Worm (Caenorhabditis elegans) whole organism, L1 larva: ENCODE measurements around the gene clec-40.

Experiments used
- C34B4.2 ChIP-seq: sonication (generic microtip); optimal IDR thresholded peaks from 2 replicates; lab custom pipeline; 2017; ENCODE audit warnings: mild to moderate bottlenecking, missing genetic modification characterization, missing compliant biosample characterization
- F16B12.6 ChIP-seq: fragments of 150-350 bp; optimal IDR thresholded peaks from 2 replicates; lab custom pipeline; 2014; ENCODE audit warnings: missing biosample characterization, missing genetic modification characterization
- ama-1 ChIP-seq: fragments of 150-350 bp; optimal IDR thresholded peaks from 2 replicates; lab custom pipeline; 2014
- ceh-88 ChIP-seq: fragments of 200-800 bp; sonication (Bioruptor generic); IDR thresholded peaks from 2 replicates; pipeline ENCODE4 v1.3.6; 2022; ENCODE audit warnings: missing genetic modification characterization, missing compliant biosample characterization
- ces-1 ChIP-seq: fragments of 150-350 bp; optimal IDR thresholded peaks from 2 replicates; lab custom pipeline; 2014; ENCODE audit warnings: missing biosample characterization, missing genetic modification reagents, missing genetic modification characterization
- dpl-1 ChIP-seq, 3 experiments: fragments of 150-350 bp in 2 of 3; sonication (generic microtip) in 1 of 3; optimal IDR thresholded peaks; 2 replicates each; lab custom pipeline; 2014 to 2017; ENCODE audit warnings: missing biosample characterization in 3 of 3, missing genetic modification characterization in 3 of 3, missing genetic modification reagents in 3 of 3
- efl-1 ChIP-seq, 4 experiments: fragments of 150-350 bp; optimal IDR thresholded peaks in 3 of 4; peaks in 1 of 4; 1 replicate in 1 of 4; 2 replicates in 3 of 4; lab custom pipeline; 2014; ENCODE audit warnings: missing biosample characterization in 2 of 4, missing genetic modification characterization in 2 of 4, missing genetic modification reagents in 2 of 4
- elt-2 ChIP-seq: sonication (generic microtip); optimal IDR thresholded peaks from 2 replicates; lab custom pipeline; 2016; ENCODE audit warnings: missing genetic modification characterization, mild to moderate bottlenecking, inconsistent platforms, missing compliant biosample characterization, missing genetic modification reagents
- ets-5 ChIP-seq: fragments of 200-800 bp; sonication (Bioruptor generic); IDR thresholded peaks from 2 replicates; pipeline ENCODE4 v1.3.6; 2022; ENCODE audit warnings: missing genetic modification characterization, missing compliant biosample characterization
- fkh-4 ChIP-seq: sonication (generic microtip); optimal IDR thresholded peaks from 2 replicates; lab custom pipeline; 2016; ENCODE audit warnings: missing compliant biosample characterization, missing genetic modification characterization, borderline replicate concordance
- fos-1 ChIP-seq: fragments of 150-350 bp; optimal IDR thresholded peaks from 2 replicates; lab custom pipeline; 2014; ENCODE audit warnings: missing biosample characterization, missing genetic modification characterization
- hlh-17 ChIP-seq: fragments of 200-800 bp; sonication (Bioruptor generic); optimal IDR thresholded peaks from 2 replicates; lab custom pipeline; 2018; ENCODE audit warnings: missing genetic modification characterization, mild to moderate bottlenecking, missing compliant biosample characterization, moderate library complexity, borderline replicate concordance
- irx-1 ChIP-seq: sonication (generic microtip); optimal IDR thresholded peaks from 2 replicates; lab custom pipeline; 2016; ENCODE audit warnings: missing genetic modification characterization, missing compliant biosample characterization
- isw-1 ChIP-seq: fragments of 200-800 bp; sonication (Bioruptor generic); IDR thresholded peaks from 2 replicates; pipeline ENCODE4 v1.3.6; 2022; ENCODE audit warnings: missing genetic modification characterization, missing compliant biosample characterization
- jun-1 ChIP-seq: fragments of 150-350 bp; optimal IDR thresholded peaks from 2 replicates; lab custom pipeline; 2014; ENCODE audit warnings: missing biosample characterization, missing genetic modification reagents, missing genetic modification characterization
- lin-13 ChIP-seq: fragments of 150-350 bp; optimal IDR thresholded peaks from 2 replicates; lab custom pipeline; 2014; ENCODE audit warnings: missing biosample characterization, missing genetic modification reagents, missing genetic modification characterization
- lin-14 ChIP-seq: fragments of 200-800 bp; sonication (Bioruptor generic); optimal IDR thresholded peaks from 2 replicates; lab custom pipeline; 2018; ENCODE audit warnings: mild to moderate bottlenecking, missing genetic modification characterization, moderate library complexity, missing compliant biosample characterization
- lin-15B ChIP-seq: fragments of 150-350 bp; sonication (generic microtip); optimal IDR thresholded peaks from 3 replicates; lab custom pipeline; 2014; ENCODE audit warnings: missing biosample characterization, missing genetic modification characterization
- lin-35 ChIP-seq, 2 experiments: fragments of 150-350 bp; optimal IDR thresholded peaks; 2 replicates each; lab custom pipeline; 2014; ENCODE audit warnings: missing biosample characterization in 2 of 2, missing genetic modification characterization in 2 of 2, missing genetic modification reagents in 2 of 2
- lin-39 ChIP-seq: fragments of 150-350 bp; optimal IDR thresholded peaks from 2 replicates; lab custom pipeline; 2014; ENCODE audit warnings: missing biosample characterization, missing genetic modification reagents, missing genetic modification characterization
- lir-3 ChIP-seq: sonication (generic microtip); optimal IDR thresholded peaks from 2 replicates; lab custom pipeline; 2016; ENCODE audit warnings: mild to moderate bottlenecking, missing genetic modification characterization, moderate library complexity, missing compliant biosample characterization; ENCODE audit not compliant: poor library complexity
- lsy-2 ChIP-seq, 2 experiments: fragments of 150-350 bp; optimal IDR thresholded peaks; 2 replicates each; lab custom pipeline; 2014; ENCODE audit warnings: missing biosample characterization in 2 of 2, missing genetic modification characterization in 2 of 2
- mdl-1 ChIP-seq, 2 experiments: fragments of 150-350 bp; optimal IDR thresholded peaks; 2 replicates each; lab custom pipeline; 2014 to 2017; ENCODE audit warnings: missing biosample characterization in 2 of 2, missing genetic modification characterization in 2 of 2, inconsistent platforms in 1 of 2
- nhr-11 ChIP-seq: fragments of 150-350 bp; optimal IDR thresholded peaks from 2 replicates; lab custom pipeline; 2014; ENCODE audit warnings: missing biosample characterization, missing genetic modification characterization
- nhr-12 ChIP-seq: sonication (generic microtip); optimal IDR thresholded peaks from 2 replicates; lab custom pipeline; 2017; ENCODE audit warnings: missing biosample characterization, missing genetic modification characterization
- nhr-20 ChIP-seq: sonication (generic microtip); optimal IDR thresholded peaks from 2 replicates; lab custom pipeline; 2016; ENCODE audit warnings: mild to moderate bottlenecking, missing genetic modification characterization, missing compliant biosample characterization
- nhr-47 ChIP-seq: sonication (generic microtip); optimal IDR thresholded peaks from 2 replicates; lab custom pipeline; 2016; ENCODE audit warnings: mild to moderate bottlenecking, missing genetic modification characterization, moderate library complexity, missing compliant biosample characterization
- nhr-71 ChIP-seq: sonication (generic microtip); optimal IDR thresholded peaks from 2 replicates; lab custom pipeline; 2016; ENCODE audit warnings: mild to moderate bottlenecking, missing genetic modification characterization, moderate library complexity, missing compliant biosample characterization
- nhr-76 ChIP-seq: sonication (generic microtip); optimal IDR thresholded peaks from 2 replicates; lab custom pipeline; 2017; ENCODE audit warnings: missing biosample characterization, missing genetic modification characterization
- nhr-77 ChIP-seq: fragments of 150-350 bp; optimal IDR thresholded peaks from 2 replicates; lab custom pipeline; 2014; ENCODE audit warnings: missing biosample characterization, missing genetic modification characterization
- pax-3 ChIP-seq: fragments of 200-800 bp; sonication (Bioruptor generic); optimal IDR thresholded peaks from 2 replicates; lab custom pipeline; 2018; ENCODE audit warnings: mild to moderate bottlenecking, missing genetic modification characterization, moderate library complexity, missing compliant biosample characterization
- pqm-1 ChIP-seq: sonication (generic microtip); optimal IDR thresholded peaks from 3 replicates; lab custom pipeline; 2017; ENCODE audit warnings: missing biosample characterization, missing genetic modification characterization
- rnt-1 ChIP-seq: sonication (generic microtip); optimal IDR thresholded peaks from 2 replicates; lab custom pipeline; 2016; ENCODE audit warnings: mild to moderate bottlenecking, missing genetic modification characterization, moderate library complexity, missing compliant biosample characterization
- snpc-4 ChIP-seq: fragments of 150-350 bp; optimal IDR thresholded peaks from 2 replicates; lab custom pipeline; 2014; ENCODE audit warnings: missing biosample characterization, missing genetic modification characterization
- snu-23 ChIP-seq: sonication (generic microtip); optimal IDR thresholded peaks from 2 replicates; lab custom pipeline; 2016; ENCODE audit warnings: missing genetic modification characterization, missing compliant biosample characterization
- sox-4 ChIP-seq: sonication (generic microtip); optimal IDR thresholded peaks from 2 replicates; lab custom pipeline; 2016; ENCODE audit warnings: missing genetic modification characterization, missing compliant biosample characterization
- sptf-1 ChIP-seq: fragments of 150-350 bp; optimal IDR thresholded peaks from 2 replicates; lab custom pipeline; 2014; ENCODE audit warnings: missing biosample characterization, missing genetic modification characterization
- sup-37 ChIP-seq: fragments of 200-800 bp; sonication (Bioruptor generic); optimal IDR thresholded peaks from 2 replicates; lab custom pipeline; 2018; ENCODE audit warnings: mild to moderate bottlenecking, missing genetic modification characterization, missing compliant biosample characterization
- unc-130 ChIP-seq: fragments of 150-350 bp; optimal IDR thresholded peaks from 2 replicates; lab custom pipeline; 2017; ENCODE audit warnings: missing biosample characterization, missing genetic modification characterization, inconsistent platforms
- unc-62 ChIP-seq: fragments of 150-350 bp; optimal IDR thresholded peaks from 2 replicates; lab custom pipeline; 2014; ENCODE audit warnings: missing biosample characterization, missing genetic modification reagents, missing genetic modification characterization
- vab-15 ChIP-seq: sonication (generic microtip); optimal IDR thresholded peaks from 2 replicates; lab custom pipeline; 2017; ENCODE audit warnings: missing genotype, mild to moderate bottlenecking, missing genetic modification characterization, missing compliant biosample characterization
- xbp-1 ChIP-seq: sonication (generic microtip); optimal IDR thresholded peaks from 2 replicates; lab custom pipeline; 2016; ENCODE audit warnings: missing genetic modification characterization, missing compliant biosample characterization

clec-40 gene

DNA sequence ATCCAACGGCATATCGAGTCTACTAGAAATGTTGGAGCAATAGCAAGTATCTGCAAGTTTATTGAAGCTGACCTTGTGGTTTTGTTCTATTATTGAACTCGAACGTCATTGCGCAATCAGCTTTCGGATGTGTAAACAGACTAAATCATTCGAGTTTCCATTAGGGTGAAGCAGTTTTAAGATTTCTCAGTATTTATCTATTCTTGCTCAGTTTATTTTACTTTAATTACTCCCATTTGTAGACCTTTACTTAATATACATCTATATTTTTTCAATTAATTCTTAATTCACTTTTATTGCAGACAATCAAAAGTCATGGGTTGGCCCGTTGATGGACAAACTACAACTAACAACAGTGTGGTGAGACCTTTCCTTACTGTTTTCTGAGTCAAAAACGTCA, 39.8 kb upstream of the clec-40 start, which contains the start of gene F09C6.14:
Gene F09C6.14, plus strand, starts transcription at position 301 of the 400 bp plus-strand sequence.
- TF ChIP-seq elt-2 (tag; lab: Kevin White, UChicago): no peak
- TF ChIP-seq ama-1 (lab: Kevin White, UChicago): no peak
- no peak for TF ChIP-seq mdl-1 (tag; optimal IDR thresholded peaks at IDR 0.05; lab: Kevin White, UChicago)
- TF ChIP-seq irx-1: no peak
- no peak for TF ChIP-seq lsy-2 (tag; optimal IDR thresholded peaks at IDR 0.05; lab: Kevin White, UChicago)
- TF ChIP-seq C34B4.2 (tag; lab: Kevin White, UChicago): no peak
- TF ChIP-seq F16B12.6 (tag; lab: Kevin White, UChicago): no peak
- no peak for TF ChIP-seq fos-1
- TF ChIP-seq ceh-88 (GFP tag; lab: Robert Waterston, UW): no peak
- TF ChIP-seq ets-5 (GFP tag; lab: Robert Waterston, UW): no peak
- TF ChIP-seq nhr-76 (tag; lab: Kevin White, UChicago): no peak
- no peak for TF ChIP-seq pqm-1

DNA sequence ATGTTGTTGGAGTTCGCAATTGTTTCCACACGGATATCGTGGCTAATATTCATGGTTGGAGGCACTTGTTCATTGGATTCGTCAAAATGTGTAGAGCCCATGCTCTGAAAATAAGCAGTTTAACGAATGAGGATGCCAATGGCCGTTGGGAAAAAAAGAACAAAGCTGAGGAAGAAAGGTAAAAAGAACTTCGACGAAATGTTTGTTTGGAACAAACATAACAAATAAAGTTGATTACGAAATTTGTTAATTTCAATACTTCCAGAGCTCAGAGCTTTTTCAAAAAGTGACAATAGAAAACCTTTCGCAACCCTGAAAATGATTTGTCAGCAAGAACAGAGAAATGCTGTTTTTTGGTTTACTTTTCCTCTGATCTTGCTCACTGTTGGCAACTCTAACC, 39.2 kb upstream of the clec-40 start, which contains the start of gene F09C6.3:
Gene F09C6.3, minus strand, starts transcription at position 101 of the 400 bp plus-strand sequence.
- TF ChIP-seq lin-39 (no peak), lin-13 (GFP tag; lab: Kevin White, UChicago) (no peak), unc-62 (GFP tag; lab: Kevin White, UChicago) (no peak), hlh-17 (GFP tag; lab: Kevin White, UChicago) (no peak), unc-130 (tag; lab: Kevin White, UChicago) (no peak), lin-15B (tag; lab: Kevin White, UChicago) (no peak), snpc-4 (no peak), ces-1 (GFP tag; lab: Kevin White, UChicago) (no peak), nhr-20 (no peak), pax-3 (tag; lab: Kevin White, UChicago) (no peak), lin-14 (GFP tag; lab: Kevin White, UChicago) (no peak), fkh-4 (no peak), lin-35 (GFP tag; optimal IDR thresholded peaks at IDR 0.05; lab: Kevin White, UChicago) (no peak), irx-1 (no peak)

- TF ChIP-seq rnt-1 (tag; lab: Kevin White, UChicago) (no peak), lir-3 (tag; lab: Kevin White, UChicago) (no peak), sptf-1 (tag; lab: Kevin White, UChicago) (no peak), efl-1 (optimal IDR thresholded peaks at IDR 0.05; lab: Kevin White, UChicago) (no peak), efl-1 (GFP tag; optimal IDR thresholded peaks at IDR 0.05 in 1 of 2; lab: Kevin White, UChicago) (no peak), sup-37 (GFP tag; lab: Kevin White, UChicago) (no peak), nhr-11 (tag; lab: Kevin White, UChicago) (no peak), hlh-17 (GFP tag; lab: Kevin White, UChicago) (no peak), nhr-12 (tag; lab: Kevin White, UChicago) (no peak), fos-1 (no peak), vab-15 (no peak), isw-1 (GFP tag; lab: Robert Waterston, UW) (no peak), C34B4.2 (tag; lab: Kevin White, UChicago) (no peak), nhr-77 (tag; lab: Kevin White, UChicago) (no peak), nhr-71 (tag; lab: Kevin White, UChicago) (no peak)
These were observed 38.7 kb upstream of the clec-40 start for ce11 chrV:16879532-16879931.

DNA sequence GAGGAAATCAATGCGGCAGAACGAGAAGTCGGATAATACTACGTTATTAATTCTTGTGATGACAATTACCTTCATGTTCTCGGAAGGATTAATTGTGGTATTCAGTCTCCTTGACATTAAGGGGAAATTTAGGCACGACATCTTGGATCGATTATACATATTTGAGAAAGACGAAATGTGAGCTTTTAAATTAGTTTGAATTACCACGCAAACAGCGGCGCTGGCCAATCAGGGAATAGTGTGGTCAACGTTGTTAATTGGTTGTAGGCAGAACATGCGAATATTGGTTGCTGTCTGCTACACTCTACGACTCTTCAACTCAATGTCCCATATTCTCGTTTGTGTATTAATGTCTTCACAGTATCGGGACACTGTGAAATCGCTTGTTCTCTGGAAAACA, 34.1 kb upstream of the clec-40 start, which contains the start of gene F49A5.10:
Gene F49A5.10, plus strand, starts transcription at position 301 of the 400 bp plus-strand sequence.
- no peak for TF ChIP-seq fkh-4
- TF ChIP-seq lin-35 (GFP tag; optimal IDR thresholded peaks at IDR 0.05; lab: Kevin White, UChicago): no peak
- no peak for TF ChIP-seq sox-4 (tag; lab: Kevin White, UChicago)
- no peak for TF ChIP-seq mdl-1 (tag; optimal IDR thresholded peaks at IDR 0.05; lab: Kevin White, UChicago)
- no peak for TF ChIP-seq dpl-1 (GFP tag; optimal IDR thresholded peaks at IDR 0.05; lab: Kevin White, UChicago)
- no peak for TF ChIP-seq nhr-76 (tag; lab: Kevin White, UChicago)
- TF ChIP-seq lir-3 (tag; lab: Kevin White, UChicago): no peak
- TF ChIP-seq xbp-1 (tag; lab: Kevin White, UChicago): no peak
- no peak for TF ChIP-seq nhr-77 (tag; lab: Kevin White, UChicago)
- no peak for TF ChIP-seq snu-23
- TF ChIP-seq lin-14 (GFP tag; lab: Kevin White, UChicago): no peak
- TF ChIP-seq vab-15: no peak
- no peak for TF ChIP-seq jun-1 (tag; lab: Kevin White, UChicago)
- TF ChIP-seq elt-2 (tag; lab: Kevin White, UChicago): no peak
- no peak for TF ChIP-seq nhr-47 (tag; lab: Kevin White, UChicago)
- no peak for TF ChIP-seq ets-5 (GFP tag; lab: Robert Waterston, UW)
- TF ChIP-seq nhr-11 (tag; lab: Kevin White, UChicago): no peak
